Fruit fly (Drosophila melanogaster) whole organism, embryonic: ENCODE measurements around the gene soti.

ENCODE experiments used
- Adf1 ChIP-seq: fragments of 200-800 bp; sonication (Bioruptor generic); IDR thresholded peaks from 2 replicates; pipeline ENCODE4 v1.3.6; 2022; ENCODE audit warnings: missing biosample characterization, missing genetic modification characterization
- Antp ChIP-seq: fragments of 200-800 bp; sonication (Bioruptor generic); optimal IDR thresholded peaks from 3 replicates; lab custom pipeline; 2016; ENCODE audit warnings: missing biosample characterization, missing genetic modification characterization
- BtbVII ChIP-seq: fragments of 200-800 bp; sonication (Bioruptor generic); optimal IDR thresholded peaks from 3 replicates; lab custom pipeline; 2017; ENCODE audit warnings: missing biosample characterization, mild to moderate bottlenecking, missing genetic modification characterization
- CG10267 ChIP-seq: fragments of 200-800 bp; sonication (Bioruptor generic); optimal IDR thresholded peaks from 2 replicates; lab custom pipeline; 2018; ENCODE audit warnings: missing biosample characterization, mild to moderate bottlenecking, missing genetic modification characterization, moderate library complexity
- CG10959 ChIP-seq: fragments of 200-800 bp; sonication (Bioruptor generic); IDR thresholded peaks from 2 replicates; pipeline ENCODE4 v1.3.6; 2022; ENCODE audit warnings: missing biosample characterization, missing genetic modification characterization
- CG11696 ChIP-seq: fragments of 200-800 bp; sonication (Bioruptor generic); IDR thresholded peaks from 2 replicates; pipeline ENCODE4 v1.3.6; 2022; ENCODE audit warnings: missing biosample characterization, missing genetic modification characterization
- CG12769 ChIP-seq: fragments of 200-800 bp; sonication (Bioruptor generic); optimal IDR thresholded peaks from 2 replicates; lab custom pipeline; 2019; ENCODE audit warnings: missing biosample characterization, mild to moderate bottlenecking, missing genetic modification characterization, moderate library complexity
- CG16815 ChIP-seq: fragments of 200-800 bp; sonication (Bioruptor generic); optimal IDR thresholded peaks from 3 replicates; lab custom pipeline; 2017; ENCODE audit warnings: missing biosample characterization, mild to moderate bottlenecking, missing genetic modification characterization
- CG18599 ChIP-seq: fragments of 200-800 bp; sonication (Bioruptor generic); optimal IDR thresholded peaks from 3 replicates; lab custom pipeline; 2017; ENCODE audit warnings: missing biosample characterization, missing genetic modification characterization, mild to moderate bottlenecking, moderate library complexity, missing genetic modification reagents
- CG2199 ChIP-seq: fragments of 200-800 bp; sonication (Bioruptor generic); IDR thresholded peaks from 3 replicates; pipeline ENCODE4 v1.3.6; 2022; ENCODE audit warnings: missing biosample characterization, missing genetic modification characterization
- CG31224 ChIP-seq: fragments of 200-800 bp; sonication (Bioruptor generic); IDR thresholded peaks from 2 replicates; pipeline ENCODE4 v1.3.6; 2022; ENCODE audit warnings: missing biosample characterization, missing genetic modification characterization
- CG32532 ChIP-seq: fragments of 200-800 bp; sonication (Bioruptor generic); IDR thresholded peaks from 2 replicates; pipeline ENCODE4 v1.3.6; 2022; ENCODE audit warnings: missing biosample characterization, missing genetic modification characterization
- CG42726 ChIP-seq: fragments of 200-800 bp; sonication (Bioruptor generic); IDR thresholded peaks from 2 replicates; pipeline ENCODE4 v1.3.6; 2022; ENCODE audit warnings: missing biosample characterization, missing genetic modification characterization; ENCODE audit not compliant: partially characterized antibody
- CG4820 ChIP-seq: fragments of 200-800 bp; sonication (Bioruptor generic); optimal IDR thresholded peaks from 3 replicates; lab custom pipeline; 2016; ENCODE audit warnings: missing biosample characterization, missing genetic modification characterization
- CG8388 ChIP-seq: fragments of 200-800 bp; sonication (Bioruptor generic); optimal IDR thresholded peaks from 2 replicates; lab custom pipeline; 2019; ENCODE audit warnings: missing biosample characterization, mild to moderate bottlenecking, missing genetic modification characterization, moderate library complexity
- CG9817 ChIP-seq: fragments of 200-800 bp; sonication (Bioruptor generic); optimal IDR thresholded peaks from 2 replicates; lab custom pipeline; 2018; ENCODE audit warnings: missing biosample characterization, mild to moderate bottlenecking, missing genetic modification characterization, moderate library complexity
- CrebB ChIP-seq: fragments of 200-800 bp; sonication (Bioruptor generic); optimal IDR thresholded peaks from 3 replicates; lab custom pipeline; 2018; ENCODE audit warnings: missing biosample characterization, mild to moderate bottlenecking, missing genetic modification characterization
- D19A ChIP-seq: fragments of 200-800 bp; optimal IDR thresholded peaks from 3 replicates; lab custom pipeline; 2019; ENCODE audit warnings: missing biosample characterization, mild to moderate bottlenecking, missing genetic modification characterization, moderate library complexity
- Drgx ChIP-seq: fragments of 200-800 bp; sonication (Bioruptor generic); IDR thresholded peaks from 2 replicates; pipeline ENCODE4 v1.3.6; 2022; ENCODE audit warnings: missing biosample characterization, missing genetic modification characterization
- HHEX ChIP-seq: fragments of 200-800 bp; sonication (Bioruptor generic); optimal IDR thresholded peaks from 3 replicates; lab custom pipeline; 2017; ENCODE audit warnings: missing biosample characterization, mild to moderate bottlenecking, missing genetic modification characterization, missing genetic modification reagents
- Jarid2 ChIP-seq: fragments of 200-800 bp; sonication (Bioruptor generic); optimal IDR thresholded peaks from 3 replicates; lab custom pipeline; 2017; ENCODE audit warnings: mild to moderate bottlenecking, missing biosample characterization, missing genetic modification reagents, missing genetic modification characterization
- Med ChIP-seq: fragments of 200-800 bp; sonication (Bioruptor generic); peaks from one replicate; lab custom pipeline; 2016; ENCODE audit warnings: missing biosample characterization, missing genetic modification characterization, mild to moderate bottlenecking, inconsistent platforms, moderate library complexity
- NK7.1 ChIP-seq: fragments of 200-800 bp; sonication (Bioruptor generic); optimal IDR thresholded peaks from 3 replicates; lab custom pipeline; 2016; ENCODE audit warnings: missing biosample characterization, missing genetic modification characterization
- Nf-YA ChIP-seq: fragments of 200-800 bp; sonication (Bioruptor generic); IDR thresholded peaks from 2 replicates; pipeline ENCODE4 v1.3.6; 2022; ENCODE audit warnings: missing biosample characterization, missing genetic modification characterization
- Oli ChIP-seq: fragments of 200-800 bp; sonication (Bioruptor generic); optimal IDR thresholded peaks from 2 replicates; lab custom pipeline; 2018; ENCODE audit warnings: missing biosample characterization, mild to moderate bottlenecking, missing genetic modification characterization, moderate library complexity
- Opbp ChIP-seq: fragments of 200-800 bp; sonication (Bioruptor generic); IDR thresholded peaks from 3 replicates; pipeline ENCODE4 v1.3.6; 2022; ENCODE audit warnings: missing biosample characterization, missing genetic modification characterization; ENCODE audit not compliant: partially characterized antibody
- Scr ChIP-seq: fragments of 200-800 bp; sonication (Bioruptor generic); IDR thresholded peaks from 2 replicates; pipeline ENCODE4 v1.3.6; 2022; ENCODE audit warnings: missing biosample characterization, missing genetic modification characterization; ENCODE audit not compliant: partially characterized antibody
- Trl ChIP-seq, 3 experiments: fragments of >200 bp in 2 of 3; fragments of 200-800 bp in 1 of 3; sonication (Bioruptor generic) in 1 of 3; optimal IDR thresholded peaks; 2 replicates in 1 of 3; 3 replicates in 2 of 3; lab custom pipeline; 2016 to 2017; ENCODE audit warnings: missing biosample characterization in 1 of 3, missing genetic modification characterization in 1 of 3
- amos ChIP-seq: fragments of 200-800 bp; sonication (Bioruptor generic); IDR thresholded peaks from 2 replicates; pipeline ENCODE4 v1.3.6; 2022; ENCODE audit warnings: missing biosample characterization, missing genetic modification characterization; ENCODE audit not compliant: partially characterized antibody
- bbx ChIP-seq: fragments of 200-800 bp; sonication (Bioruptor generic); IDR thresholded peaks from 2 replicates; pipeline ENCODE4 v1.3.6; 2022; ENCODE audit warnings: missing biosample characterization, missing genetic modification characterization; ENCODE audit not compliant: partially characterized antibody
- chm ChIP-seq: fragments of 200-800 bp; sonication (Bioruptor generic); IDR thresholded peaks from 2 replicates; pipeline ENCODE4 v1.3.6; 2022; ENCODE audit warnings: missing biosample characterization, missing genetic modification characterization
- ci ChIP-seq: fragments of 200-800 bp; sonication (Bioruptor generic); IDR thresholded peaks from 3 replicates; pipeline ENCODE4 v1.3.6; 2022; ENCODE audit warnings: missing biosample characterization, missing genetic modification characterization
- cwo ChIP-seq: fragments of 200-800 bp; sonication (Bioruptor generic); optimal IDR thresholded peaks from 3 replicates; lab custom pipeline; 2017; ENCODE audit warnings: missing biosample characterization, missing genetic modification characterization, mild to moderate bottlenecking, moderate library complexity, missing genetic modification reagents
- ems ChIP-seq: fragments of 200-800 bp; sonication (Bioruptor generic); optimal IDR thresholded peaks from 3 replicates; lab custom pipeline; 2016; ENCODE audit warnings: missing biosample characterization, missing genetic modification characterization
- eve ChIP-seq, 2 experiments: fragments of >200 bp; optimal IDR thresholded peaks; 2 replicates each; lab custom pipeline; 2017; ENCODE audit warnings: missing biosample characterization in 2 of 2, missing genetic modification characterization in 2 of 2
- fru ChIP-seq: fragments of >200 bp; optimal IDR thresholded peaks from 2 replicates; lab custom pipeline; 2017
- gfzf ChIP-seq: fragments of 200-800 bp; sonication (Bioruptor generic); optimal IDR thresholded peaks from 2 replicates; lab custom pipeline; 2016; ENCODE audit warnings: missing biosample characterization, mild to moderate bottlenecking, missing genetic modification characterization, moderate library complexity
- inv ChIP-seq: fragments of 200-800 bp; sonication (Bioruptor generic); IDR thresholded peaks from 2 replicates; pipeline ENCODE4 v1.3.6; 2022; ENCODE audit warnings: missing biosample characterization, missing genetic modification characterization; ENCODE audit not compliant: partially characterized antibody
- kah ChIP-seq: fragments of 200-800 bp; sonication (Bioruptor generic); optimal IDR thresholded peaks from 2 replicates; lab custom pipeline; 2018; ENCODE audit warnings: missing biosample characterization, mild to moderate bottlenecking, missing genetic modification characterization
- lab ChIP-seq: fragments of 200-800 bp; sonication (Bioruptor generic); optimal IDR thresholded peaks from 3 replicates; lab custom pipeline; 2017; ENCODE audit warnings: missing biosample characterization, missing genetic modification characterization, mild to moderate bottlenecking, moderate library complexity, missing genetic modification reagents
- nom ChIP-seq: fragments of 200-800 bp; sonication (Bioruptor generic); optimal IDR thresholded peaks from 2 replicates; lab custom pipeline; 2017; ENCODE audit warnings: missing biosample characterization, missing genetic modification characterization, mild to moderate bottlenecking, moderate library complexity, missing genetic modification reagents
- pho ChIP-seq: fragments of 200-800 bp; sonication (Bioruptor generic); optimal IDR thresholded peaks from 2 replicates; lab custom pipeline; 2016; ENCODE audit warnings: missing biosample characterization, missing genetic modification characterization
- rib ChIP-seq: fragments of 200-800 bp; sonication (Bioruptor generic); IDR thresholded peaks from 2 replicates; pipeline ENCODE4 v1.3.6; 2022; ENCODE audit warnings: missing biosample characterization, missing genetic modification characterization
- row ChIP-seq: fragments of 200-800 bp; sonication (Bioruptor generic); IDR thresholded peaks from 3 replicates; pipeline ENCODE4 v1.3.6; 2022; ENCODE audit warnings: missing biosample characterization, missing genetic modification characterization
- sens-2 ChIP-seq: fragments of 200-800 bp; sonication (Bioruptor generic); IDR thresholded peaks from 2 replicates; pipeline ENCODE4 v1.3.6; 2022; ENCODE audit warnings: missing biosample characterization, missing genetic modification characterization
- slbo ChIP-seq: fragments of 200-800 bp; sonication (Bioruptor generic); IDR thresholded peaks from 2 replicates; pipeline ENCODE4 v1.3.6; 2022; ENCODE audit warnings: missing biosample characterization, missing genetic modification characterization
- wdn ChIP-seq: fragments of 200-800 bp; sonication (Bioruptor generic); IDR thresholded peaks from 2 replicates; pipeline ENCODE4 v1.3.6; 2022; ENCODE audit warnings: missing biosample characterization, missing genetic modification characterization

The soti gene

DNA sequence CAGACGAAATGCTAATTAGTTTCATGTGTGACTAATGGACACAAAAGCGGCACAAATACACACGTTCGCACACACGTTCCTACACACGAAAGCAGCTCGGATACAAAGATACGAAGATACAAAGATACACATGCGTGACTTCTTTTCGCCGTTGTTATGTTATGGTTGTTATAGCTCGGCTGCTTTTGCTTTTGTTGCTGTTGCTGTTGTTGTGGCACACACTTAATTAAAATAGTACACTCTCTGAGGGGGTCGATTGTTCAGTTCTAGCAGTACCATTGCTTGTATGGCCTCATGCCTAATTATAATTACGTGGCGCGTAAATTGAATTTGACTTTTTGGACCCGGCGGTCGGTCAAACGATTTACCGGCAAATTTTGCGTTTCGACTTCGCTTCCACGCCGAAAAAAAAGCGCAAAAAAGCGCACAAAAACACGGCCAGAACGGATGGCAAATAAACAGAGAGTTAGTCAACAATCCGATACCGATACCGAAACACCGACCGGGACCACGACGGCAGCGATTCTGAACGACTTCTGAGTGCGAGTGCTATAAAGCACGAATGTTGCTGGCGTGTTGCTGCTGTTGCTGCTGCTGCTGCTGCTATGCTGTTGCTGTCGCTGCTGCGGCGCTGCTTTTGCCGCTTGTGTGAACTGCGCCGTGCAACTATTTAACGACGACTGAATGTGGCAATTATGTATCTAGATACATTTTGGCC, 11.9 kb downstream of the soti start (continued):
- TF ChIP-seq NK7.1 = peak; percentile 8
- TF ChIP-seq chm (GFP tag; lab: Robert Waterston, UW) = peak; percentile 68
- TF ChIP-seq D19A (tag; lab: Kevin White, UChicago) = no peak
- TF ChIP-seq Adf1 (GFP tag; lab: Robert Waterston, UW) = peak; percentile 91
- TF ChIP-seq CG2199 (GFP tag; lab: Robert Waterston, UW) = peak; percentile 42
- TF ChIP-seq ems (GFP tag; lab: Kevin White, UChicago) = no peak
- TF ChIP-seq CG32532 (GFP tag; lab: Robert Waterston, UW) = peak; percentile 43; the same call in 1 of the 2 replicates
- TF ChIP-seq cwo (GFP tag; lab: Kevin White, UChicago) = no peak
- TF ChIP-seq Drgx (GFP tag; lab: Robert Waterston, UW) = 0 out of 2 replicates have a peak, but pooled peaks have one; percentile 31
- TF ChIP-seq CG12769 (tag; lab: Kevin White, UChicago) = peak; percentile 5
- TF ChIP-seq HHEX = peak; percentile 22
- peak; percentile 17 for TF ChIP-seq BtbVII (GFP tag; lab: Kevin White, UChicago)
- TF ChIP-seq CG11696 (GFP tag; lab: Robert Waterston, UW) = no peak
- TF ChIP-seq CrebB (tag; lab: Kevin White, UChicago) = no peak
- TF ChIP-seq fru (lab: Kevin White, UChicago) = no peak
- peak; percentile 87 for TF ChIP-seq Jarid2 (GFP tag; lab: Kevin White, UChicago)
- peak; percentile 25; the same call in 1 of the 2 replicates for TF ChIP-seq amos (GFP tag; lab: Robert Waterston, UW)
- TF ChIP-seq CG16815 (GFP tag; lab: Kevin White, UChicago) = no peak
- TF ChIP-seq CG10267 (tag; lab: Kevin White, UChicago) = no peak
- TF ChIP-seq CG4820 (GFP tag; lab: Kevin White, UChicago) = no peak
- TF ChIP-seq wdn (GFP tag; lab: Robert Waterston, UW) = 0 out of 2 replicates have a peak, but pooled peaks have one; percentile 15
- TF ChIP-seq kah (GFP tag; lab: Kevin White, UChicago) = no peak
- peak; percentile 44 for TF ChIP-seq lab
- peak; percentile 65; the same call in 2 of the 3 replicates for TF ChIP-seq ci (GFP tag; lab: Robert Waterston, UW)
- TF ChIP-seq nom (GFP tag; lab: Kevin White, UChicago) = peak; percentile 5
- peak; percentile 52 for TF ChIP-seq CG31224 (GFP tag; lab: Robert Waterston, UW)
- no peak for TF ChIP-seq Oli
- peak; percentile 39; the same call in 1 of the 2 replicates for TF ChIP-seq bbx
- peak; percentile 15; the same call in 1 of the 3 replicates for TF ChIP-seq row (GFP tag; lab: Robert Waterston, UW)
- TF ChIP-seq CG9817 = no peak
- no peak for TF ChIP-seq Trl (optimal IDR thresholded peaks at IDR 0.05; lab: Kevin White, UChicago)
- TF ChIP-seq Trl (GFP tag; optimal IDR thresholded peaks at IDR 0.05; lab: Kevin White, UChicago) = no peak
- TF ChIP-seq rib (GFP tag; lab: Robert Waterston, UW) = peak; percentile 50; the same call in 1 of the 2 replicates
- TF ChIP-seq CG42726 (GFP tag; lab: Robert Waterston, UW) = peak; percentile 59; the same call in 1 of the 2 replicates
- 0 out of 3 replicates have a peak, but pooled peaks have one; percentile 11 for TF ChIP-seq Opbp (GFP tag; lab: Robert Waterston, UW)
- 0 out of 2 replicates have a peak, but pooled peaks have one; percentile 21 for TF ChIP-seq Nf-YA (GFP tag; lab: Robert Waterston, UW)
- TF ChIP-seq CG18599 = peak; percentile 9
- TF ChIP-seq eve (GFP tag; optimal IDR thresholded peaks at IDR 0.05; lab: Kevin White, UChicago) = peak in 1 of 2 experiments; percentile 39
- peak; percentile 39; the same call in 1 of the 2 replicates for TF ChIP-seq slbo (GFP tag; lab: Robert Waterston, UW)
- TF ChIP-seq Scr (GFP tag; lab: Robert Waterston, UW) = 0 out of 2 replicates have a peak, but pooled peaks have one; percentile 21
- TF ChIP-seq pho = peak; percentile 4
- TF ChIP-seq gfzf (GFP tag; lab: Kevin White, UChicago) = no peak
- TF ChIP-seq CG10959 (GFP tag; lab: Robert Waterston, UW) = no peak
- peak; percentile 14 for TF ChIP-seq Antp
- TF ChIP-seq inv (GFP tag; lab: Robert Waterston, UW) = 0 out of 2 replicates have a peak, but pooled peaks have one; percentile 11
- TF ChIP-seq CG8388 (GFP tag; lab: Kevin White, UChicago) = no peak
- TF ChIP-seq sens-2 (GFP tag; lab: Robert Waterston, UW) = 0 out of 2 replicates have a peak, but pooled peaks have one; percentile 9
- peak; percentile 79 for TF ChIP-seq Med (GFP tag; lab: Kevin White, UChicago)
